Fruit fly (Drosophila melanogaster) whole organism: ENCODE measurements around the gene CG31769.

Experiments used
- pan ChIP-seq: fragments of >200 bp; optimal IDR thresholded peaks from 2 replicates; lab custom pipeline; 2017
- psq ChIP-seq: fragments of >200 bp; optimal IDR thresholded peaks from 2 replicates; lab custom pipeline; 2017

- TF ChIP-seq psq (lab: Kevin White, UChicago), result no peak
- no peak for TF ChIP-seq pan (lab: Kevin White, UChicago)
Measured at dm6 chr2L:14120689-14121397, 10.3 kb upstream of the CG31769 start.
